Worm (Caenorhabditis elegans): Measurements from ENCODE around the gene ins-10.

DNA sequence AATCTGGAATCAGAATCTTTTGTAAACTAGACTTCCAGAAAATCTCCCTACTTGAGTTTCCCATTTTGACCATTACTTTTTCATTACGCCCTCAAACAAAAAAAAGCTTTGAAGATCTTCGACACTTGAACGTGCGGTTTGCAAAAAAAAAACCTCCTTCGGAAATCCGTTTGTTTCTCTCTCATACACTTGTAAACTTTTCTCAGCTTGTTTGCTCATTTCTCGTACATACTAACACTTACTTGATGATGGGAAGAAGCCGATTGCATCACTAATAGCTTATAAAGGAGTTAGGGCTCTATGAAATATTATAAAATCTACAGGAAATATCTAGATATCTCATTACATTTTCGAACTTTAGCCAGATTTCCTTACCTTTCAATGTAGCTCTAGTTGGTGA, 31.8 kb upstream of the ins-10 start:
- no peak for TF ChIP-seq ceh-83 (GFP tag; optimal IDR thresholded peaks at IDR 0.05)
- TF ChIP-seq lin-32 (GFP tag; optimal IDR thresholded peaks at IDR 0.05), result no peak
- no peak for TF ChIP-seq nhr-76 (tag; optimal IDR thresholded peaks at IDR 0.05)
